Worm (Caenorhabditis elegans) whole organism, L4/young adult: Measurements from ENCODE around the gene W07G4.2.

Source experiments
- W03F9.2 ChIP-seq: fragments of 150-350 bp; optimal IDR thresholded peaks from 2 replicates; lab custom pipeline; 2014; ENCODE audit warnings: missing biosample characterization, missing genetic modification characterization
- dao-5 ChIP-seq: sonication (generic microtip); optimal IDR thresholded peaks from 2 replicates; lab custom pipeline; 2016; ENCODE audit warnings: missing genotype, missing genetic modification characterization, moderate library complexity, missing compliant biosample characterization
- him-1 ChIP-seq: sonication (generic microtip); optimal IDR thresholded peaks from 2 replicates; lab custom pipeline; 2016; ENCODE audit warnings: missing genotype, missing genetic modification reagents, missing genetic modification characterization, missing compliant biosample characterization

The W07G4.2 gene

ce11 chrV:13063402-13063801 lies 27.0 kb upstream of the W07G4.2 start:
- TF ChIP-seq dao-5 (tag; lab: Kevin White, UChicago) (no peak), him-1 (no peak), W03F9.2 (no peak)

ce11 chrV:13061836-13062235 lies 25.5 kb upstream of the W07G4.2 start, which contains the start of gene F42E8.1:
Gene F42E8.1 (plus strand): TSS chrV:13062136.
- TF ChIP-seq dao-5 (tag; lab: Kevin White, UChicago): no peak
- TF ChIP-seq him-1: no peak
- no peak for TF ChIP-seq W03F9.2

- TF ChIP-seq W03F9.2 (no peak), him-1 (no peak), dao-5 (tag; lab: Kevin White, UChicago) (no peak)
Observed at ce11 chrV:13053635-13054034, 17.3 kb upstream of the W07G4.2 start, which contains the start of gene srr-1. Gene srr-1 (minus strand): TSS chrV:13053735.

- TF ChIP-seq him-1 (no peak), W03F9.2 (no peak), dao-5 (tag; lab: Kevin White, UChicago) (no peak)
Observed at ce11 chrV:13049149-13049610, 12.8 kb upstream of the W07G4.2 start, which contains the start of gene W07G4.8. Gene W07G4.8 (minus strand): TSS chrV:13049560.

- no peak for TF ChIP-seq him-1
Observed at ce11 chrV:13047574-13048030, 11.2 kb upstream of the W07G4.2 start, which contains the start of gene W07G4.5. Gene W07G4.5 (plus strand): TSS chrV:13047980.

- TF ChIP-seq dao-5 (tag; lab: Kevin White, UChicago) (no peak), W03F9.2 (no peak), him-1 (no peak)
Observed at ce11 chrV:13046125-13047123, 10.1 kb upstream of the W07G4.2 start.

ce11 chrV:13045017-13045416 lies 8.7 kb upstream of the W07G4.2 start:
- TF ChIP-seq dao-5 (tag; lab: Kevin White, UChicago) (no peak), him-1 (no peak), W03F9.2 (no peak)

- TF ChIP-seq dao-5 (tag; lab: Kevin White, UChicago) (no peak), W03F9.2 (no peak), him-1 (no peak)
Observed at ce11 chrV:13043832-13044521, 7.6 kb upstream of the W07G4.2 start.

ce11 chrV:13043195-13043762 lies 6.9 kb upstream of the W07G4.2 start, which contains the start of gene lap-2:
Gene lap-2 (plus strand): TSS chrV:13043712.
- TF ChIP-seq dao-5 (tag; lab: Kevin White, UChicago) (no peak), him-1 (no peak), W03F9.2 (no peak)

ce11 chrV:13041666-13042065 lies 5.3 kb upstream of the W07G4.2 start, which contains the start of gene scyl-1:
Gene scyl-1 (minus strand): TSS chrV:13041721.
- no peak for TF ChIP-seq him-1
- no peak for TF ChIP-seq W03F9.2
- no peak for TF ChIP-seq dao-5 (tag; lab: Kevin White, UChicago)

ce11 chrV:13034604-13035003 lies 1.8 kb downstream of the W07G4.2 start, which contains the start of gene W07G4.7:
Gene W07G4.7 (minus strand): TSS chrV:13034704.
- TF ChIP-seq W03F9.2 (no peak), dao-5 (tag; lab: Kevin White, UChicago) (no peak), him-1 (no peak)

ce11 chrV:13033223-13033622 lies 3.1 kb downstream of the W07G4.2 start, which contains the start of gene W07G4.1:
Gene W07G4.1 (plus strand): TSS chrV:13033523.
- no peak for TF ChIP-seq dao-5 (tag; lab: Kevin White, UChicago)
- TF ChIP-seq W03F9.2: no peak
- TF ChIP-seq him-1: no peak

- TF ChIP-seq dao-5 (tag; lab: Kevin White, UChicago) (no peak), him-1 (no peak), W03F9.2 (no peak)
Observed at ce11 chrV:13028871-13029270, 7.5 kb downstream of the W07G4.2 start.
